Worm (Caenorhabditis elegans): ENCODE results near the gene sdz-20.

DNA sequence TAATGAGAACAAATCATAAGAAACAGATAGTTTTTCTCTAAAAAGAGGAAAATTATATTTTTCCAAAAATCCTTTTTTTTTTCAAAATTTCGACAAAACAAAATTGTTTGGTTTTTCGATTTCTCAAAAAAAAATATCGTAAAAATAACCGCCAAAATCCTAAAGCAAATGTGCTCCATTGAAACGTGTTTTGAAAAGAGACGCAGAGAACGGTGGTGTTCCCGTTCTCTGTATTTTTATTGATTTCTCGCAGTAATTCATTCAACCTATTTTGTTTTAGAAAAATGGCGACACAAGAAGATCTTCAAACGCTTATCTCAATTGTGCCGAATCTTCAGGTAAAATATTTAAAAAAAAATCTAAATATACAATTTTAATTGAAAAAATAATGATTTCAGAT is 20.1 kb upstream of the sdz-20 start, which contains the start of gene Y43F4B.10:
- TF ChIP-seq fkh-10 (GFP tag; optimal IDR thresholded peaks at IDR 0.05), result no peak
- TF ChIP-seq lin-13 (GFP tag; optimal IDR thresholded peaks at IDR 0.05), result no peak
- TF ChIP-seq mep-1 (tag; optimal IDR thresholded peaks at IDR 0.05), result peak; percentile 7
